Fruit fly (Drosophila melanogaster) whole organism, embryonic: ENCODE data around the gene spel1.

Source experiments
- Atf3 ChIP-seq: fragments of 200-800 bp; sonication (Bioruptor generic); optimal IDR thresholded peaks from 3 replicates; lab custom pipeline; 2016; ENCODE audit warnings: missing biosample characterization, missing genetic modification characterization
- B-H1 ChIP-seq: fragments of 200-800 bp; sonication (Bioruptor generic); IDR thresholded peaks from 3 replicates; pipeline ENCODE4 v1.3.6; 2022; ENCODE audit warnings: missing biosample characterization, missing genetic modification characterization
- CG10209 ChIP-seq: fragments of 200-800 bp; sonication (Bioruptor generic); optimal IDR thresholded peaks from 3 replicates; lab custom pipeline; 2017; ENCODE audit warnings: missing biosample characterization, mild to moderate bottlenecking, missing genetic modification characterization, missing genetic modification reagents
- CG10366 ChIP-seq: fragments of 200-800 bp; sonication (Bioruptor generic); IDR thresholded peaks from 2 replicates; pipeline ENCODE4 v1.3.6; 2022; ENCODE audit warnings: missing biosample characterization, missing genetic modification characterization
- CG10654 ChIP-seq: fragments of 200-800 bp; sonication (Bioruptor generic); optimal IDR thresholded peaks from 2 replicates; lab custom pipeline; 2016; ENCODE audit warnings: missing biosample characterization, missing genetic modification characterization
- CG11085 ChIP-seq: fragments of 200-800 bp; sonication (Bioruptor generic); IDR thresholded peaks from 2 replicates; pipeline ENCODE4 v1.3.6; 2022; ENCODE audit warnings: missing biosample characterization, missing genetic modification characterization
- CG12744 ChIP-seq: fragments of 200-800 bp; sonication (Bioruptor generic); optimal IDR thresholded peaks from 2 replicates; lab custom pipeline; 2016; ENCODE audit warnings: missing biosample characterization, missing genetic modification characterization
- CG13296 ChIP-seq: fragments of 200-800 bp; sonication (Bioruptor generic); optimal IDR thresholded peaks from 3 replicates; lab custom pipeline; 2018; ENCODE audit warnings: missing biosample characterization, mild to moderate bottlenecking, missing genetic modification characterization
- CG15514 ChIP-seq: fragments of 200-800 bp; sonication (Bioruptor generic); optimal IDR thresholded peaks from 3 replicates; lab custom pipeline; 2017; ENCODE audit warnings: missing biosample characterization, missing genetic modification characterization, mild to moderate bottlenecking, moderate library complexity, missing genetic modification reagents
- CG1603 ChIP-seq: fragments of 200-800 bp; sonication (Bioruptor generic); optimal IDR thresholded peaks from 2 replicates; lab custom pipeline; 2019; ENCODE audit warnings: missing biosample characterization, mild to moderate bottlenecking, missing genetic modification characterization, moderate library complexity
- CG17612 ChIP-seq: fragments of 200-800 bp; sonication (Bioruptor generic); IDR thresholded peaks from 2 replicates; pipeline ENCODE4 v1.3.6; 2022; ENCODE audit warnings: missing biosample characterization, missing genetic modification characterization
- CG17912 ChIP-seq: fragments of 200-800 bp; sonication (Bioruptor generic); optimal IDR thresholded peaks from 2 replicates; lab custom pipeline; 2018; ENCODE audit warnings: missing biosample characterization, mild to moderate bottlenecking, missing genetic modification characterization
- CG2678 ChIP-seq: fragments of 200-800 bp; sonication (Bioruptor generic); optimal IDR thresholded peaks from 3 replicates; lab custom pipeline; 2019; ENCODE audit warnings: missing biosample characterization, mild to moderate bottlenecking, missing genetic modification characterization, moderate library complexity
- CG3726 ChIP-seq: fragments of 200-800 bp; sonication (Bioruptor generic); IDR thresholded peaks from 3 replicates; pipeline ENCODE4, ENCODE4 v1.3.6; 2022; ENCODE audit warnings: missing biosample characterization, missing genetic modification characterization
- CG3995 ChIP-seq: fragments of 200-800 bp; sonication (Bioruptor generic); optimal IDR thresholded peaks from 3 replicates; lab custom pipeline; 2016; ENCODE audit warnings: missing biosample characterization, missing genetic modification characterization
- CG42726 ChIP-seq: fragments of 200-800 bp; sonication (Bioruptor generic); IDR thresholded peaks from 2 replicates; pipeline ENCODE4 v1.3.6; 2022; ENCODE audit warnings: missing biosample characterization, missing genetic modification characterization; ENCODE audit not compliant: partially characterized antibody
- CG4424 ChIP-seq: fragments of 200-800 bp; sonication (Bioruptor generic); optimal IDR thresholded peaks from 3 replicates; lab custom pipeline; 2016; ENCODE audit warnings: missing biosample characterization, missing genetic modification characterization
- CG4820 ChIP-seq: fragments of 200-800 bp; sonication (Bioruptor generic); optimal IDR thresholded peaks from 3 replicates; lab custom pipeline; 2016; ENCODE audit warnings: missing biosample characterization, missing genetic modification characterization
- CG9797 ChIP-seq: fragments of 200-800 bp; sonication (Bioruptor generic); optimal IDR thresholded peaks from 3 replicates; lab custom pipeline; 2018; ENCODE audit warnings: missing biosample characterization, mild to moderate bottlenecking, missing genetic modification characterization
- Camta ChIP-seq: fragments of 200-800 bp; sonication (Bioruptor generic); optimal IDR thresholded peaks from 2 replicates; lab custom pipeline; 2016; ENCODE audit warnings: missing biosample characterization, missing genetic modification characterization
- CoRest ChIP-seq: fragments of 200-800 bp; sonication (Bioruptor generic); optimal IDR thresholded peaks from 3 replicates; lab custom pipeline; 2018; ENCODE audit warnings: missing biosample characterization, mild to moderate bottlenecking, missing genetic modification characterization, moderate library complexity
- Doc3 ChIP-seq: fragments of 200-800 bp; sonication (Bioruptor generic); IDR thresholded peaks from 3 replicates; pipeline ENCODE4 v1.3.6; 2022; ENCODE audit warnings: missing biosample characterization, missing genetic modification characterization; ENCODE audit not compliant: partially characterized antibody
- E2f1 ChIP-seq: fragments of 200-800 bp; sonication (Bioruptor generic); IDR thresholded peaks from 2 replicates; pipeline ENCODE4 v1.3.6; 2022; ENCODE audit warnings: missing biosample characterization, missing genetic modification characterization
- Elba2 ChIP-seq: fragments of 200-800 bp; sonication (Bioruptor generic); optimal IDR thresholded peaks from 3 replicates; lab custom pipeline; 2016; ENCODE audit warnings: missing biosample characterization, missing genetic modification characterization
- Fer3 ChIP-seq: fragments of 200-800 bp; sonication (Bioruptor generic); optimal IDR thresholded peaks from 2 replicates; lab custom pipeline; 2018; ENCODE audit warnings: missing biosample characterization, mild to moderate bottlenecking, missing genetic modification characterization, moderate library complexity
- Gsc ChIP-seq: fragments of 200-800 bp; sonication (Bioruptor generic); IDR thresholded peaks from 2 replicates; pipeline ENCODE4 v1.3.6; 2022; ENCODE audit warnings: missing biosample characterization, missing genetic modification characterization
- Gug ChIP-seq: fragments of 200-800 bp; sonication (Bioruptor generic); IDR thresholded peaks from 4 replicates; pipeline ENCODE4 v1.3.6; 2022; ENCODE audit warnings: missing biosample characterization, missing genetic modification characterization
- HLH54F ChIP-seq: fragments of 200-800 bp; sonication (Bioruptor generic); optimal IDR thresholded peaks from 3 replicates; lab custom pipeline; 2016; ENCODE audit warnings: missing biosample characterization, missing genetic modification characterization
- Nf-YC ChIP-seq: fragments of 200-800 bp; optimal IDR thresholded peaks from 3 replicates; lab custom pipeline; 2019; ENCODE audit warnings: missing biosample characterization, mild to moderate bottlenecking, missing genetic modification characterization, moderate library complexity
- Ptx1 ChIP-seq: fragments of 200-800 bp; sonication (Bioruptor generic); IDR thresholded peaks from 2 replicates; pipeline ENCODE4 v1.3.6; 2022; ENCODE audit warnings: missing biosample characterization, missing genetic modification characterization
- Rfx ChIP-seq: fragments of 200-800 bp; sonication (Bioruptor generic); IDR thresholded peaks from 2 replicates; pipeline ENCODE4 v1.3.6; 2022; ENCODE audit warnings: missing biosample characterization, missing genetic modification characterization
- Xrp1 ChIP-seq: fragments of 200-800 bp; sonication (Bioruptor generic); IDR thresholded peaks from 2 replicates; pipeline ENCODE4 v1.3.6; 2022; ENCODE audit warnings: missing biosample characterization, missing genetic modification characterization
- bab2 ChIP-seq: fragments of 200-800 bp; sonication (Bioruptor generic); optimal IDR thresholded peaks from 2 replicates; lab custom pipeline; 2016; ENCODE audit warnings: missing biosample characterization, missing genetic modification characterization
- btn ChIP-seq: fragments of 200-800 bp; sonication (Bioruptor generic); optimal IDR thresholded peaks from 2 replicates; lab custom pipeline; 2016; ENCODE audit warnings: missing biosample characterization, missing genetic modification characterization
- caup ChIP-seq: fragments of 200-800 bp; sonication (Bioruptor generic); optimal IDR thresholded peaks from 3 replicates; lab custom pipeline; 2017; ENCODE audit warnings: missing biosample characterization, mild to moderate bottlenecking, missing genetic modification characterization, moderate library complexity; ENCODE audit not compliant: severe bottlenecking
- chinmo ChIP-seq: fragments of 200-800 bp; sonication (Bioruptor generic); IDR thresholded peaks from 4 replicates; pipeline ENCODE4 v1.3.6; 2022; ENCODE audit warnings: missing biosample characterization, missing genetic modification characterization; ENCODE audit not compliant: partially characterized antibody
- corto ChIP-seq: fragments of 200-800 bp; sonication (Bioruptor generic); optimal IDR thresholded peaks from 2 replicates; lab custom pipeline; 2016; ENCODE audit warnings: missing biosample characterization, mild to moderate bottlenecking, missing genetic modification characterization, moderate library complexity
- exex ChIP-seq: fragments of 200-800 bp; sonication (Bioruptor generic); optimal IDR thresholded peaks from 4 replicates; lab custom pipeline; 2018; ENCODE audit warnings: missing biosample characterization, mild to moderate bottlenecking, missing genetic modification characterization, moderate library complexity
- gsb ChIP-seq: fragments of 200-800 bp; sonication (Bioruptor generic); IDR thresholded peaks from 2 replicates; pipeline ENCODE4 v1.3.6; 2022; ENCODE audit warnings: missing biosample characterization, missing genetic modification characterization
- hth ChIP-seq: fragments of >200 bp; optimal IDR thresholded peaks from 2 replicates; lab custom pipeline; 2017; ENCODE audit warnings: inconsistent platforms
- jumu ChIP-seq: fragments of 200-800 bp; sonication (Bioruptor generic); optimal IDR thresholded peaks from 3 replicates; lab custom pipeline; 2016; ENCODE audit warnings: missing biosample characterization, missing genetic modification characterization
- lab ChIP-seq: fragments of 200-800 bp; sonication (Bioruptor generic); optimal IDR thresholded peaks from 3 replicates; lab custom pipeline; 2017; ENCODE audit warnings: missing biosample characterization, missing genetic modification characterization, mild to moderate bottlenecking, moderate library complexity, missing genetic modification reagents
- nerfin-1 ChIP-seq: fragments of 200-800 bp; sonication (Bioruptor generic); optimal IDR thresholded peaks from 3 replicates; lab custom pipeline; 2019; ENCODE audit warnings: missing biosample characterization, mild to moderate bottlenecking, missing genetic modification characterization, moderate library complexity
- pan ChIP-seq, 4 experiments: fragments of >200 bp in 3 of 4; fragments of 200-800 bp in 1 of 4; sonication (Bioruptor generic) in 1 of 4; optimal IDR thresholded peaks in 3 of 4; IDR thresholded peaks in 1 of 4; 2 replicates each; pipeline versions ENCODE4 v1.3.6 to Lab custom; 2017 to 2022; ENCODE audit warnings: missing biosample characterization in 2 of 4, missing genetic modification characterization in 2 of 4, mixed read lengths in 1 of 4
- prd ChIP-seq, 3 experiments: fragments of >200 bp in 2 of 3; fragments of 200-800 bp in 1 of 3; sonication (Bioruptor generic) in 1 of 3; optimal IDR thresholded peaks in 2 of 3; IDR thresholded peaks in 1 of 3; 2 replicates in 2 of 3; 3 replicates in 1 of 3; pipeline versions ENCODE4 v1.3.6 to Lab custom; 2017 to 2022; ENCODE audit warnings: missing biosample characterization in 1 of 3, missing genetic modification characterization in 1 of 3
- ro ChIP-seq: fragments of 200-800 bp; sonication (Bioruptor generic); IDR thresholded peaks from 2 replicates; pipeline ENCODE4 v1.3.6; 2022; ENCODE audit warnings: missing biosample characterization, missing genetic modification characterization
- tio ChIP-seq: fragments of 200-800 bp; sonication (Bioruptor generic); optimal IDR thresholded peaks from 2 replicates; lab custom pipeline; 2017; ENCODE audit warnings: missing biosample characterization, missing genetic modification characterization, inconsistent platforms
- trem ChIP-seq: fragments of 200-800 bp; optimal IDR thresholded peaks from 3 replicates; lab custom pipeline; 2019; ENCODE audit warnings: missing biosample characterization, mild to moderate bottlenecking, missing genetic modification characterization, moderate library complexity
- zfh1 ChIP-seq: fragments of 200-800 bp; sonication (Bioruptor generic); IDR thresholded peaks from 3 replicates; pipeline ENCODE4 v1.3.6; 2022; ENCODE audit warnings: missing biosample characterization, missing genetic modification characterization
- zfh2 ChIP-seq: fragments of 200-800 bp; sonication (Bioruptor generic); optimal IDR thresholded peaks from 2 replicates; lab custom pipeline; 2016; ENCODE audit warnings: missing biosample characterization, missing genetic modification characterization

Gene spel1

DNA sequence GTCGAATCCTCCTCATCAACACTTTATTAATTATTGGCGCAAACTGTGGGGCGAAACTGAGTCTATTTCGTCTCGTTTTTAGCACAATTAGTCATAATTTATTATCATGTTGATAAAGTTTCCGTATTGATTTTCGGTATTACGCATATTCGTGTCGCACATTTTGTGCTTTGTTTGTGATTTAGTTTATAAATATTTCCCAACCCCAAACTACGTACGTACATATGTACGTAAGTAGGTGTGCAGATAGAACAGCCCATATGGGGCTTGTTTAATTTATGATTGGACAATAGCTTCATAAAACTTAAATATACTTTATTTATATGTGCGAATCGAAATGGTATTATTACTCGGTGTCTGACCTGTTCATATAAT lies 33.2 kb downstream of the spel1 start (continued):
- TF ChIP-seq Nf-YC (tag; lab: Kevin White, UChicago) (no peak), gsb (GFP tag; lab: Robert Waterston, UW) (peak; percentile 24; the same call in 1 of the 2 replicates), zfh2 (GFP tag; lab: Kevin White, UChicago) (no peak), bab2 (GFP tag; lab: Kevin White, UChicago) (no peak), trem (tag; lab: Kevin White, UChicago) (no peak), CoRest (tag; lab: Kevin White, UChicago) (no peak), nerfin-1 (tag; lab: Kevin White, UChicago) (no peak), CG10366 (GFP tag; lab: Robert Waterston, UW) (no peak), lab (peak; percentile 56), CG13296 (GFP tag; lab: Kevin White, UChicago) (peak; percentile 2), CG2678 (tag; lab: Kevin White, UChicago) (peak; percentile 30), CG4820 (GFP tag; lab: Kevin White, UChicago) (no peak), Gsc (GFP tag; lab: Robert Waterston, UW) (no peak), caup (GFP tag; lab: Kevin White, UChicago) (peak; percentile 31), zfh1 (GFP tag; lab: Robert Waterston, UW) (no peak), E2f1 (GFP tag; lab: Robert Waterston, UW) (no peak; the same call in 1 of the 2 replicates), CG10209 (no peak), Ptx1 (no peak), CG15514 (GFP tag; lab: Kevin White, UChicago) (peak; percentile 47), chinmo (GFP tag; lab: Robert Waterston, UW) (0 out of 4 replicates have a peak, but pooled peaks have one; percentile 4), Gug (no peak), Doc3 (GFP tag; lab: Robert Waterston, UW) (no peak), CG10654 (no peak), tio (no peak), prd (optimal IDR thresholded peaks at IDR 0.05; lab: Kevin White, UChicago) (no peak), prd (GFP tag; IDR thresholded peaks at IDR 0.05; lab: Robert Waterston, UW) (0 out of 3 replicates have a peak, but pooled peaks have one; percentile 1), CG3726 (GFP tag; lab: Robert Waterston, UW) (no peak), CG12744 (GFP tag; lab: Kevin White, UChicago) (no peak), corto (no peak), CG11085 (GFP tag; lab: Robert Waterston, UW) (no peak), CG42726 (no peak), CG1603 (tag; lab: Kevin White, UChicago) (no peak), CG17612 (GFP tag; lab: Robert Waterston, UW) (no peak), exex (tag; lab: Kevin White, UChicago) (no peak), Atf3 (no peak), ro (GFP tag; lab: Robert Waterston, UW) (no peak), CG17912 (GFP tag; lab: Kevin White, UChicago) (no peak), Fer3 (tag; lab: Kevin White, UChicago) (peak; percentile 41), CG9797 (no peak), Rfx (GFP tag; lab: Robert Waterston, UW) (peak; percentile 29; the same call in 1 of the 2 replicates), Elba2 (GFP tag; lab: Kevin White, UChicago) (no peak), CG4424 (no peak), hth (lab: Kevin White, UChicago) (no peak), Xrp1 (GFP tag; lab: Robert Waterston, UW) (no peak), jumu (GFP tag; lab: Kevin White, UChicago) (no peak), btn (GFP tag; lab: Kevin White, UChicago) (no peak), CG3995 (GFP tag; lab: Kevin White, UChicago) (no peak), B-H1 (no peak; the same call in 2 of the 3 replicates), Camta (GFP tag; lab: Kevin White, UChicago) (no peak), HLH54F (GFP tag; lab: Kevin White, UChicago) (no peak), pan (optimal IDR thresholded peaks at IDR 0.05; lab: Kevin White, UChicago) (no peak), pan (GFP tag; optimal IDR thresholded peaks at IDR 0.05 in 1 of 2, IDR thresholded peaks at IDR 0.05 in 1 of 2) (peak in 1 of 2 experiments; percentile 52)
